In the genomic region with DNA sequence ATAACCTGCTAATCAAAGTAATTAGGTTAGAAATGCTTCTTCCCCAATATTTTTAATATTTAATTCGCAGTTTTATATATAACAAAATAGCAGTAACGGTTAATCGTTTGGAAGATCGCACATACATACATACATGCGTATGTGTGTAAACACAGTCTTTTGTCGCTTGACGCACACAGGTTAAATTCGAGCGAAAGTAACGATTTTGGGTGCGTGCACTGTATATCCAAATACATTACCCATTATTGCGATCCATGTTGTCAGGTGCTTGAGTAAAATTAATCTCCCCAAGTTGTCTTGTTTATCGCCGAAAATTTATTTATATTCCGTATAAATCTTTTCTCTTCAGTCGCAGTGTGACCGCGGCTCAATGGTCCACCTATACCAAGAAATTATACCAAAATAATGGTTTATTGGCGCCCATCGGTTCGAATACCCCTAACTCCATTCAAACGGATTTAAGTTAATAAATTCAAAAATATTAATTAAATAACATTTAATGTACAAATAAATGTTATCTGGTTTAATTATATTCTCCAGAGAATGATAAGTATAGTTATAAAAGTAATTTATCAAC, we compare ENCODE assay signal across 3 fruit fly cellular contexts.
TF ChIP-seq lines count a peak whose summit lies in the region.

Gene CG34159 (minus strand): TSS at position 385 of the 577 bp plus-strand sequence.

- no peak for TF ChIP-seq CTCF in whole organism, embryonic (GFP tag; optimal IDR thresholded peaks at IDR 0.05; lab: Kevin White, UChicago)

TF ChIP-seq in whole organism, adult, 20 proteins besides CTCF, POLR2A, EP300 and RAD21:
- TF ChIP-seq kay (GFP tag; lab: Kevin White, UChicago; ENCODE audit: borderline replicate concordance) (no peak), cic (GFP tag; optimal IDR thresholded peaks at IDR 0.05; lab: Kevin White, UChicago) (no peak), bab1 (GFP tag; optimal IDR thresholded peaks at IDR 0.05; lab: Kevin White, UChicago) (peak; percentile 42), Clk (GFP tag; optimal IDR thresholded peaks at IDR 0.05; lab: Kevin White, UChicago) (no peak), ovo (GFP tag; optimal IDR thresholded peaks at IDR 0.05; lab: Kevin White, UChicago) (peak; percentile 73)

TF ChIP-seq in whole organism, embryonic, 481 proteins besides CTCF, POLR2A, EP300 and RAD21 (continues in another document):
- TF ChIP-seq vfl (GFP tag; optimal IDR thresholded peaks at IDR 0.05; lab: Kevin White, UChicago) (no peak), ci (GFP tag; IDR thresholded peaks at IDR 0.05; lab: Robert Waterston, UW) (no peak), Awh (GFP tag; IDR thresholded peaks at IDR 0.05; lab: Robert Waterston, UW) (no peak), CG17568 (GFP tag; optimal IDR thresholded peaks at IDR 0.05; lab: Kevin White, UChicago) (no peak), CG1529 (GFP tag; optimal IDR thresholded peaks at IDR 0.05; lab: Kevin White, UChicago) (no peak), Med (GFP tag; lab: Kevin White, UChicago) (peak; percentile 22), CG8924 (tag; optimal IDR thresholded peaks at IDR 0.05; lab: Kevin White, UChicago) (peak; percentile 33), Atf3 (GFP tag; optimal IDR thresholded peaks at IDR 0.05; lab: Kevin White, UChicago) (no peak), CG4617 (GFP tag; optimal IDR thresholded peaks at IDR 0.05; lab: Kevin White, UChicago; ENCODE audit: borderline replicate concordance) (peak; percentile 90), CG15011 (GFP tag; optimal IDR thresholded peaks at IDR 0.05; lab: Kevin White, UChicago) (no peak), CG17912 (GFP tag; optimal IDR thresholded peaks at IDR 0.05; lab: Kevin White, UChicago) (no peak), CG2116 (GFP tag; optimal IDR thresholded peaks at IDR 0.05; lab: Kevin White, UChicago) (peak; percentile 18), nau (GFP tag; optimal IDR thresholded peaks at IDR 0.05; lab: Kevin White, UChicago) (no peak), Bgb (GFP tag; IDR thresholded peaks at IDR 0.05; lab: Robert Waterston, UW; ENCODE audit: partially characterized antibody) (no peak), CG11085 (GFP tag; IDR thresholded peaks at IDR 0.05; lab: Robert Waterston, UW) (no peak), Ptx1 (GFP tag; IDR thresholded peaks at IDR 0.05; lab: Robert Waterston, UW) (no peak), gfzf (GFP tag; optimal IDR thresholded peaks at IDR 0.05; lab: Kevin White, UChicago) (peak; percentile 70), CG9797 (GFP tag; optimal IDR thresholded peaks at IDR 0.05; lab: Kevin White, UChicago) (peak; percentile 65), CG12659 (GFP tag; optimal IDR thresholded peaks at IDR 0.05; lab: Kevin White, UChicago) (peak; percentile 62), Sry-β (GFP tag; optimal IDR thresholded peaks at IDR 0.05; lab: Kevin White, UChicago) (no peak), CG12104 (GFP tag; optimal IDR thresholded peaks at IDR 0.05; lab: Kevin White, UChicago) (no peak), peb (GFP tag; IDR thresholded peaks at IDR 0.05; lab: Robert Waterston, UW) (no peak), BEAF-32 (GFP tag; optimal IDR thresholded peaks at IDR 0.05; lab: Kevin White, UChicago) (peak; percentile 9), Dad (GFP tag; optimal IDR thresholded peaks at IDR 0.05; lab: Kevin White, UChicago) (no peak), otp (GFP tag; IDR thresholded peaks at IDR 0.05; lab: Robert Waterston, UW) (no peak), CG17802 (tag; optimal IDR thresholded peaks at IDR 0.05; lab: Kevin White, UChicago) (peak; percentile 51), CG18011 (GFP tag; optimal IDR thresholded peaks at IDR 0.05; lab: Kevin White, UChicago) (no peak), YL-1 (GFP tag; optimal IDR thresholded peaks at IDR 0.05; lab: Kevin White, UChicago) (peak; percentile 62), Fer1 (GFP tag; optimal IDR thresholded peaks at IDR 0.05; lab: Kevin White, UChicago) (peak; percentile 38), fu2 (GFP tag; optimal IDR thresholded peaks at IDR 0.05; lab: Kevin White, UChicago) (no peak), bigmax (GFP tag; optimal IDR thresholded peaks at IDR 0.05; lab: Kevin White, UChicago) (peak; percentile 41), Hmx (GFP tag; optimal IDR thresholded peaks at IDR 0.05; lab: Kevin White, UChicago) (no peak), zen2 (GFP tag; IDR thresholded peaks at IDR 0.05; lab: Robert Waterston, UW; ENCODE audit: partially characterized antibody) (no peak), Dbx (GFP tag; IDR thresholded peaks at IDR 0.05; lab: Robert Waterston, UW) (no peak), CG1792 (GFP tag; optimal IDR thresholded peaks at IDR 0.05; lab: Kevin White, UChicago) (no peak), mld (GFP tag; IDR thresholded peaks at IDR 0.05; lab: Robert Waterston, UW; ENCODE audit: partially characterized antibody) (no peak), Dll (GFP tag; IDR thresholded peaks at IDR 0.05; lab: Robert Waterston, UW; ENCODE audit: partially characterized antibody) (peak; percentile 21; the same call in 1 of the 4 replicates), wek (GFP tag; optimal IDR thresholded peaks at IDR 0.05; lab: Kevin White, UChicago) (peak; percentile 95), CG13424 (tag; optimal IDR thresholded peaks at IDR 0.05; lab: Kevin White, UChicago) (no peak), CG10979 (tag; optimal IDR thresholded peaks at IDR 0.05; lab: Kevin White, UChicago) (no peak)

TF ChIP-seq in whole organism, prepupa, 60 proteins besides CTCF, POLR2A, EP300 and RAD21:
- TF ChIP-seq Eip78C (GFP tag; lab: Kevin White, UChicago) (peak; percentile 27), fkh (GFP tag; optimal IDR thresholded peaks at IDR 0.05; lab: Kevin White, UChicago) (peak; percentile 76), CG6854 (GFP tag; optimal IDR thresholded peaks at IDR 0.05; lab: Kevin White, UChicago) (peak; percentile 17), acj6 (GFP tag; optimal IDR thresholded peaks at IDR 0.05; lab: Kevin White, UChicago) (no peak), Sox14 (GFP tag; optimal IDR thresholded peaks at IDR 0.05; lab: Kevin White, UChicago) (peak; percentile 31)
